Fruit fly (Drosophila melanogaster) whole organism, pupa: ENCODE data around the gene Pde6.

ENCODE experiments used
- CG10348 ChIP-seq: fragments of 200-800 bp; sonication (Bioruptor generic); IDR thresholded peaks from 2 replicates; pipeline ENCODE4 v1.3.6; 2022; ENCODE audit warnings: missing biosample characterization, missing genetic modification characterization
- CG12605 ChIP-seq: fragments of 200-800 bp; sonication (Bioruptor generic); IDR thresholded peaks from 2 replicates; pipeline ENCODE4 v1.3.6; 2022; ENCODE audit warnings: missing biosample characterization, missing genetic modification characterization
- CG15710 ChIP-seq: fragments of 200-800 bp; sonication (Bioruptor generic); optimal IDR thresholded peaks from 2 replicates; lab custom pipeline; 2018; ENCODE audit warnings: missing biosample characterization, mild to moderate bottlenecking, missing genetic modification characterization, moderate library complexity
- CG17806 ChIP-seq: fragments of 200-800 bp; sonication (Bioruptor generic); optimal IDR thresholded peaks from 2 replicates; lab custom pipeline; 2018; ENCODE audit warnings: missing biosample characterization, mild to moderate bottlenecking, missing genetic modification characterization, moderate library complexity
- CG9948 ChIP-seq: fragments of 200-800 bp; sonication (Bioruptor generic); optimal IDR thresholded peaks from 2 replicates; lab custom pipeline; 2018; ENCODE audit warnings: missing biosample characterization, mild to moderate bottlenecking, missing genetic modification characterization, moderate library complexity
- D1 ChIP-seq: fragments of 200-800 bp; sonication (Bioruptor generic); optimal IDR thresholded peaks from 2 replicates; lab custom pipeline; 2018; ENCODE audit warnings: missing biosample characterization, mild to moderate bottlenecking, missing genetic modification characterization, moderate library complexity
- Pif1A ChIP-seq: fragments of 200-800 bp; sonication (Bioruptor generic); optimal IDR thresholded peaks from 3 replicates; lab custom pipeline; 2016; ENCODE audit warnings: missing biosample characterization, missing genetic modification characterization
- Pif1B ChIP-seq: fragments of 200-800 bp; sonication (Bioruptor generic); optimal IDR thresholded peaks from 3 replicates; lab custom pipeline; 2016; ENCODE audit warnings: missing biosample characterization, missing genetic modification characterization
- Snoo ChIP-seq: fragments of 200-800 bp; sonication (Bioruptor generic); optimal IDR thresholded peaks from 3 replicates; lab custom pipeline; 2017; ENCODE audit warnings: missing biosample characterization, mild to moderate bottlenecking, missing genetic modification characterization, inconsistent platforms

- TF ChIP-seq Snoo = no peak
- TF ChIP-seq CG17806 (tag; lab: Kevin White, UChicago) = no peak
- no peak for TF ChIP-seq CG12605 (GFP tag; lab: Robert Waterston, UW)
- TF ChIP-seq Pif1A (GFP tag; lab: Kevin White, UChicago) = no peak
- TF ChIP-seq Pif1B (GFP tag; lab: Kevin White, UChicago) = no peak
- no peak for TF ChIP-seq CG10348
- no peak for TF ChIP-seq CG9948
- TF ChIP-seq D1 (tag; lab: Kevin White, UChicago) = no peak
- no peak for TF ChIP-seq CG15710 (tag; lab: Kevin White, UChicago)
These were observed 18.3 kb upstream of the Pde6 start, which contains the start of gene CG44094 for dm6 chr3R:14576511-14576691.
